Worm (Caenorhabditis elegans): Measurements from ENCODE around the gene mab-10.

- TF ChIP-seq ceh-82 (tag; optimal IDR thresholded peaks at IDR 0.05) (no peak), unc-62 (GFP tag; optimal IDR thresholded peaks at IDR 0.05) (no peak), snpc-4 (tag; optimal IDR thresholded peaks at IDR 0.05) (no peak), skn-1 (tag; optimal IDR thresholded peaks at IDR 0.05) (no peak), nhr-90 (tag; optimal IDR thresholded peaks at IDR 0.05; ENCODE audit: poor library complexity) (no peak), tbx-2 (tag; optimal IDR thresholded peaks at IDR 0.05) (no peak), alr-1 (tag; optimal IDR thresholded peaks at IDR 0.05; ENCODE audit: borderline replicate concordance) (no peak)
Observed at ce11 chrII:10482899-10483298, 45.0 kb upstream of the mab-10 start.

Measured in whole organism, L1 larva.